Fruit fly (Drosophila melanogaster): Measurements from ENCODE around the gene Gtpx.

Gtpx gene

DNA sequence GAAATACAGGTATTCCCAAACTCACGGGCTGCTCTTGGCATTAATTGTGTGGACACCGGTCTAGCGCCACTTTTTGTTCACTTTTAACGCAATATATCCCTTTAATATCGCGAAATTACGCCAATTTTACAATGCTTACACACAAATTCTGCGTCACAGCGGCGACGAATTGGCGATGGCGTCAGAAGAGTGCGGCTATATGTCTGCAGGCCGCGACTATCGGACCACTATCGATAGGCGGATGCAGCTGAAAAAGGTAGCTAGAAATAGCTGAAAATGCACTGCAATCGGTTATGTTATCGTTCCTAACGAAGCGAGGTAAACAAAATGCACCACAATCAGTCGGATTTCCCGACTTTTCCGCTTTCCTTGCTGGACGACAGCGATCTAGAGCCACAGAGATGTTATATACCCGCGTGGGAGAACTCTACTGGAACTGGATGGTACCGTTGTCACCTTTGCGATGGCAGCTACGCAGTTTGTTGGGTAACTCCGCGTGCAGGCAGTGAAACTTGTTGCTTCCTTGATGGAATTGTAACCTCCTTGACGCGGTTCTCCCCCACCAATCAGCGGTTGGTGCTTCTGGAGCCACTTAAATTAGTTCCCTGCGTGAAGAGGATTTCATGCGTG, 48.0 kb downstream of the Gtpx start, which contains the start of the genes Ythdc1 and CG12010 (continued):
- TF ChIP-seq Ptx1 (GFP tag; IDR thresholded peaks at IDR 0.05) (no peak), vvl (GFP tag; IDR thresholded peaks at IDR 0.05) (peak; percentile 36; the same call in 1 of the 2 replicates), gfzf (GFP tag; optimal IDR thresholded peaks at IDR 0.05) (peak; percentile 21), prd (optimal IDR thresholded peaks at IDR 0.05) (no peak), prd (GFP tag; IDR thresholded peaks at IDR 0.05) (no peak), vnd (GFP tag; IDR thresholded peaks at IDR 0.05; ENCODE audit: partially characterized antibody) (peak; percentile 90), bigmax (GFP tag; optimal IDR thresholded peaks at IDR 0.05) (no peak), Vsx1 (GFP tag; optimal IDR thresholded peaks at IDR 0.05) (no peak), CG3995 (GFP tag; optimal IDR thresholded peaks at IDR 0.05) (peak; percentile 68), CG13775 (GFP tag; optimal IDR thresholded peaks at IDR 0.05) (no peak), CG15479 (GFP tag; optimal IDR thresholded peaks at IDR 0.05) (peak; percentile 78), Oli (tag; optimal IDR thresholded peaks at IDR 0.05) (no peak), HmgD (GFP tag; optimal IDR thresholded peaks at IDR 0.05) (peak; percentile 3), CG43689 (GFP tag; IDR thresholded peaks at IDR 0.05) (no peak), tap (tag; optimal IDR thresholded peaks at IDR 0.05) (no peak), trem (tag; optimal IDR thresholded peaks at IDR 0.05) (peak; percentile 68), so (GFP tag; IDR thresholded peaks at IDR 0.05) (no peak), inv (GFP tag; IDR thresholded peaks at IDR 0.05; ENCODE audit: partially characterized antibody) (peak; percentile 84), ttk (GFP tag; IDR thresholded peaks at IDR 0.05) (no peak), CG5180 (GFP tag; optimal IDR thresholded peaks at IDR 0.05) (no peak), CG2875 (GFP tag; optimal IDR thresholded peaks at IDR 0.05) (no peak), CG7963 (GFP tag; IDR thresholded peaks at IDR 0.05; ENCODE audit: partially characterized antibody) (peak; percentile 95), Ssrp (tag; optimal IDR thresholded peaks at IDR 0.05) (no peak), CG4360 (GFP tag; IDR thresholded peaks at IDR 0.05) (0 out of 2 replicates have a peak, but pooled peaks have one; percentile 6), CG17829 (tag; optimal IDR thresholded peaks at IDR 0.05) (peak; percentile 41), CG32772 (GFP tag; IDR thresholded peaks at IDR 0.05) (no peak), Dp (GFP tag; optimal IDR thresholded peaks at IDR 0.05) (peak; percentile 58), CG10543 (GFP tag; optimal IDR thresholded peaks at IDR 0.05) (no peak), dati (GFP tag; IDR thresholded peaks at IDR 0.05) (no peak), zen2 (GFP tag; IDR thresholded peaks at IDR 0.05; ENCODE audit: partially characterized antibody) (peak; percentile 86), Nf-YC (tag; optimal IDR thresholded peaks at IDR 0.05) (peak; percentile 96), salm (tag; optimal IDR thresholded peaks at IDR 0.05) (no peak), Stat92E (GFP tag; optimal IDR thresholded peaks at IDR 0.05) (peak in 1 of 3 experiments; percentile 45), CG4617 (GFP tag; optimal IDR thresholded peaks at IDR 0.05; ENCODE audit: borderline replicate concordance) (peak; percentile 87), sens (GFP tag) (peak; percentile 76), unc-4 (GFP tag; IDR thresholded peaks at IDR 0.05; ENCODE audit: partially characterized antibody) (peak; percentile 85), bsh (GFP tag; optimal IDR thresholded peaks at IDR 0.05) (no peak), MBD-R2 (GFP tag; IDR thresholded peaks at IDR 0.05) (peak; percentile 91), pfk (GFP tag; optimal IDR thresholded peaks at IDR 0.05) (peak; percentile 53), bowl (GFP tag; IDR thresholded peaks at IDR 0.05) (no peak), Myb (GFP tag; optimal IDR thresholded peaks at IDR 0.05) (peak; percentile 45), Rx (GFP tag; IDR thresholded peaks at IDR 0.05) (no peak), CG32767 (GFP tag; IDR thresholded peaks at IDR 0.05) (peak; percentile 91), CG2116 (GFP tag; optimal IDR thresholded peaks at IDR 0.05) (peak; percentile 76), dmrt99B (tag; optimal IDR thresholded peaks at IDR 0.05) (no peak), CG10321 (GFP tag; IDR thresholded peaks at IDR 0.05) (peak; percentile 95), CG8290 (GFP tag; optimal IDR thresholded peaks at IDR 0.05) (no peak), CG8290 (tag; optimal IDR thresholded peaks at IDR 0.05) (no peak), CG32532 (GFP tag; IDR thresholded peaks at IDR 0.05) (peak; percentile 43; the same call in 1 of the 2 replicates), Gug (GFP tag; IDR thresholded peaks at IDR 0.05) (no peak)
